Fruit fly (Drosophila melanogaster) whole organism, embryonic: ENCODE data around the gene CG17364.

Experiments used
- BtbVII ChIP-seq: fragments of 200-800 bp; sonication (Bioruptor generic); optimal IDR thresholded peaks from 3 replicates; lab custom pipeline; 2017; ENCODE audit warnings: missing biosample characterization, mild to moderate bottlenecking, missing genetic modification characterization
- CG11696 ChIP-seq: fragments of 200-800 bp; sonication (Bioruptor generic); IDR thresholded peaks from 2 replicates; pipeline ENCODE4 v1.3.6; 2022; ENCODE audit warnings: missing biosample characterization, missing genetic modification characterization
- CG13424 ChIP-seq: fragments of 200-800 bp; sonication (Bioruptor generic); optimal IDR thresholded peaks from 2 replicates; lab custom pipeline; 2019; ENCODE audit warnings: missing biosample characterization, mild to moderate bottlenecking, missing genetic modification characterization, moderate library complexity
- CG13624 ChIP-seq: fragments of 200-800 bp; sonication (Bioruptor generic); optimal IDR thresholded peaks from 2 replicates; lab custom pipeline; 2016; ENCODE audit warnings: missing biosample characterization, missing genetic modification characterization
- CG14860 ChIP-seq: fragments of 200-800 bp; sonication (Bioruptor generic); IDR thresholded peaks from 3 replicates; pipeline ENCODE4 v1.3.6; 2022; ENCODE audit warnings: missing biosample characterization, missing genetic modification characterization; ENCODE audit not compliant: partially characterized antibody
- CG15601 ChIP-seq: fragments of 200-800 bp; sonication (Bioruptor generic); optimal IDR thresholded peaks from 3 replicates; lab custom pipeline; 2019; ENCODE audit warnings: missing biosample characterization, mild to moderate bottlenecking, missing genetic modification characterization, moderate library complexity
- CG2116 ChIP-seq: fragments of 200-800 bp; sonication (Bioruptor generic); optimal IDR thresholded peaks from 3 replicates; lab custom pipeline; 2018; ENCODE audit warnings: missing biosample characterization, mild to moderate bottlenecking, missing genetic modification characterization
- CG2678 ChIP-seq: fragments of 200-800 bp; sonication (Bioruptor generic); optimal IDR thresholded peaks from 3 replicates; lab custom pipeline; 2019; ENCODE audit warnings: missing biosample characterization, mild to moderate bottlenecking, missing genetic modification characterization, moderate library complexity
- CG31224 ChIP-seq: fragments of 200-800 bp; sonication (Bioruptor generic); IDR thresholded peaks from 2 replicates; pipeline ENCODE4 v1.3.6; 2022; ENCODE audit warnings: missing biosample characterization, missing genetic modification characterization
- CG4360 ChIP-seq: fragments of 200-800 bp; sonication (Bioruptor generic); IDR thresholded peaks from 2 replicates; pipeline ENCODE4 v1.3.6; 2022; ENCODE audit warnings: missing biosample characterization, missing genetic modification characterization
- CG6683 ChIP-seq: fragments of 200-800 bp; sonication (Bioruptor generic); optimal IDR thresholded peaks from 2 replicates; lab custom pipeline; 2017; ENCODE audit warnings: missing biosample characterization, mild to moderate bottlenecking, missing genetic modification characterization, missing genetic modification reagents
- CG8290 ChIP-seq, 3 experiments: fragments of 200-800 bp; sonication (Bioruptor generic); optimal IDR thresholded peaks; 2 replicates each; lab custom pipeline; 2016 to 2019; ENCODE audit warnings: missing biosample characterization in 3 of 3, missing genetic modification characterization in 3 of 3, mild to moderate bottlenecking in 2 of 3, moderate library complexity in 1 of 3
- CG9215 ChIP-seq: fragments of 200-800 bp; sonication (Bioruptor generic); IDR thresholded peaks from 2 replicates; pipeline ENCODE4 v1.3.6; 2022; ENCODE audit warnings: missing biosample characterization, missing genetic modification characterization
- CG9727 ChIP-seq: fragments of 200-800 bp; sonication (Bioruptor generic); optimal IDR thresholded peaks from 3 replicates; lab custom pipeline; 2017; ENCODE audit warnings: missing biosample characterization, mild to moderate bottlenecking, missing genetic modification characterization
- CG9797 ChIP-seq: fragments of 200-800 bp; sonication (Bioruptor generic); optimal IDR thresholded peaks from 3 replicates; lab custom pipeline; 2018; ENCODE audit warnings: missing biosample characterization, mild to moderate bottlenecking, missing genetic modification characterization
- Dll ChIP-seq: fragments of 200-800 bp; sonication (Bioruptor generic); IDR thresholded peaks from 4 replicates; pipeline ENCODE4 v1.3.6; 2022; ENCODE audit warnings: missing biosample characterization, missing genetic modification characterization; ENCODE audit not compliant: partially characterized antibody
- Doc2 ChIP-seq: fragments of 200-800 bp; sonication (Bioruptor generic); IDR thresholded peaks from 2 replicates; pipeline ENCODE4 v1.3.6; 2022; ENCODE audit warnings: missing biosample characterization, missing genetic modification characterization
- ERR ChIP-seq: fragments of 200-800 bp; sonication (Bioruptor generic); optimal IDR thresholded peaks from 2 replicates; lab custom pipeline; 2016; ENCODE audit warnings: missing biosample characterization, missing genetic modification characterization
- Ets65A ChIP-seq: fragments of 200-800 bp; sonication (Bioruptor generic); peaks from one replicate; lab custom pipeline; 2016; ENCODE audit warnings: missing biosample characterization, missing genetic modification characterization
- Gsc ChIP-seq: fragments of 200-800 bp; sonication (Bioruptor generic); IDR thresholded peaks from 2 replicates; pipeline ENCODE4 v1.3.6; 2022; ENCODE audit warnings: missing biosample characterization, missing genetic modification characterization
- HLH3B ChIP-seq: fragments of 200-800 bp; sonication (Bioruptor generic); IDR thresholded peaks from 2 replicates; pipeline ENCODE4 v1.3.6; 2022; ENCODE audit warnings: missing biosample characterization, missing genetic modification characterization
- Lhr ChIP-seq: fragments of 200-800 bp; sonication (Bioruptor generic); optimal IDR thresholded peaks from 3 replicates; lab custom pipeline; 2017; ENCODE audit warnings: mild to moderate bottlenecking, missing biosample characterization, missing genetic modification reagents, missing genetic modification characterization
- MTF-1 ChIP-seq: fragments of 200-800 bp; sonication (Bioruptor generic); optimal IDR thresholded peaks from 2 replicates; lab custom pipeline; 2018; ENCODE audit warnings: missing biosample characterization, mild to moderate bottlenecking, missing genetic modification characterization, borderline replicate concordance
- Med ChIP-seq: fragments of 200-800 bp; sonication (Bioruptor generic); peaks from one replicate; lab custom pipeline; 2016; ENCODE audit warnings: missing biosample characterization, missing genetic modification characterization, mild to moderate bottlenecking, inconsistent platforms, moderate library complexity
- NK7.1 ChIP-seq: fragments of 200-800 bp; sonication (Bioruptor generic); optimal IDR thresholded peaks from 3 replicates; lab custom pipeline; 2016; ENCODE audit warnings: missing biosample characterization, missing genetic modification characterization
- Nf-YC ChIP-seq: fragments of 200-800 bp; optimal IDR thresholded peaks from 3 replicates; lab custom pipeline; 2019; ENCODE audit warnings: missing biosample characterization, mild to moderate bottlenecking, missing genetic modification characterization, moderate library complexity
- Oaz ChIP-seq: fragments of 200-800 bp; sonication (Bioruptor generic); IDR thresholded peaks from 2 replicates; pipeline ENCODE4 v1.3.6; 2022; ENCODE audit warnings: missing biosample characterization, missing genetic modification characterization
- Oli ChIP-seq: fragments of 200-800 bp; sonication (Bioruptor generic); optimal IDR thresholded peaks from 2 replicates; lab custom pipeline; 2018; ENCODE audit warnings: missing biosample characterization, mild to moderate bottlenecking, missing genetic modification characterization, moderate library complexity
- Sox102F ChIP-seq: fragments of 200-800 bp; sonication (Bioruptor generic); optimal IDR thresholded peaks from 2 replicates; lab custom pipeline; 2018; ENCODE audit warnings: missing biosample characterization, mild to moderate bottlenecking, missing genetic modification characterization, moderate library complexity
- aop ChIP-seq: fragments of 200-800 bp; sonication (Bioruptor generic); IDR thresholded peaks from 2 replicates; pipeline ENCODE4 v1.3.6; 2022; ENCODE audit warnings: missing biosample characterization, missing genetic modification characterization
- cg ChIP-seq: fragments of 200-800 bp; sonication (Bioruptor generic); optimal IDR thresholded peaks from 3 replicates; lab custom pipeline; 2019; ENCODE audit warnings: missing biosample characterization, mild to moderate bottlenecking, missing genetic modification characterization, moderate library complexity
- ci ChIP-seq: fragments of 200-800 bp; sonication (Bioruptor generic); IDR thresholded peaks from 3 replicates; pipeline ENCODE4 v1.3.6; 2022; ENCODE audit warnings: missing biosample characterization, missing genetic modification characterization
- crol ChIP-seq: fragments of 200-800 bp; sonication (Bioruptor generic); IDR thresholded peaks from 2 replicates; pipeline ENCODE4 v1.3.6; 2022; ENCODE audit warnings: missing biosample characterization, missing genetic modification characterization
- dmrt11E ChIP-seq: fragments of 200-800 bp; sonication (Bioruptor generic); optimal IDR thresholded peaks from 3 replicates; lab custom pipeline; 2018; ENCODE audit warnings: missing biosample characterization, mild to moderate bottlenecking, missing genetic modification characterization, moderate library complexity
- fd102C ChIP-seq: fragments of 200-800 bp; sonication (Bioruptor generic); optimal IDR thresholded peaks from 2 replicates; lab custom pipeline; 2018; ENCODE audit warnings: missing biosample characterization, mild to moderate bottlenecking, missing genetic modification characterization, moderate library complexity
- gem ChIP-seq: fragments of 200-800 bp; sonication (Bioruptor generic); optimal IDR thresholded peaks from 2 replicates; lab custom pipeline; 2019; ENCODE audit warnings: missing biosample characterization, mild to moderate bottlenecking, missing genetic modification characterization, moderate library complexity
- hkb ChIP-seq, 2 experiments: fragments of 200-800 bp in 1 of 2; fragments of >200 bp in 1 of 2; sonication (Bioruptor generic) in 1 of 2; IDR thresholded peaks in 1 of 2; optimal IDR thresholded peaks in 1 of 2; 2 replicates each; pipeline versions ENCODE4 v1.3.6 to Lab custom; 2017 to 2022; ENCODE audit warnings: missing biosample characterization in 1 of 2, missing genetic modification characterization in 1 of 2
- ken ChIP-seq: fragments of 200-800 bp; sonication (Bioruptor generic); IDR thresholded peaks from 3 replicates; pipeline ENCODE4 v1.3.6; 2022; ENCODE audit warnings: missing biosample characterization, missing genetic modification characterization
- pros ChIP-seq: fragments of 200-800 bp; sonication (Bioruptor generic); optimal IDR thresholded peaks from 3 replicates; lab custom pipeline; 2019; ENCODE audit warnings: missing biosample characterization, mild to moderate bottlenecking, missing genetic modification characterization, moderate library complexity
- sima ChIP-seq: fragments of 200-800 bp; sonication (Bioruptor generic); optimal IDR thresholded peaks from 2 replicates; lab custom pipeline; 2016; ENCODE audit warnings: missing biosample characterization, missing genetic modification characterization
- sr ChIP-seq: fragments of 200-800 bp; sonication (Bioruptor generic); IDR thresholded peaks from 3 replicates; pipeline ENCODE4 v1.3.6; 2022; ENCODE audit warnings: missing biosample characterization, missing genetic modification characterization
- stc ChIP-seq: fragments of 200-800 bp; sonication (Bioruptor generic); IDR thresholded peaks from 2 replicates; pipeline ENCODE4 v1.3.6; 2022; ENCODE audit warnings: missing biosample characterization, missing genetic modification characterization
- tin ChIP-seq: fragments of 200-800 bp; sonication (Bioruptor generic); optimal IDR thresholded peaks from 3 replicates; lab custom pipeline; 2016; ENCODE audit warnings: missing biosample characterization, missing genetic modification characterization
- tll ChIP-seq, 2 experiments: fragments of 200-800 bp in 1 of 2; fragments of >200 bp in 1 of 2; sonication (Bioruptor generic) in 1 of 2; optimal IDR thresholded peaks; 2 replicates each; lab custom pipeline; 2017 to 2019; ENCODE audit warnings: missing biosample characterization in 2 of 2, missing genetic modification characterization in 2 of 2, mild to moderate bottlenecking in 1 of 2, moderate library complexity in 1 of 2
- trem ChIP-seq: fragments of 200-800 bp; optimal IDR thresholded peaks from 3 replicates; lab custom pipeline; 2019; ENCODE audit warnings: missing biosample characterization, mild to moderate bottlenecking, missing genetic modification characterization, moderate library complexity
- vfl ChIP-seq: fragments of 200-800 bp; sonication (Bioruptor generic); optimal IDR thresholded peaks from 2 replicates; lab custom pipeline; 2016; ENCODE audit warnings: missing biosample characterization, missing genetic modification characterization
- wor ChIP-seq: fragments of 200-800 bp; sonication (Bioruptor generic); IDR thresholded peaks from 2 replicates; pipeline ENCODE4 v1.3.6; 2022; ENCODE audit warnings: missing biosample characterization, missing genetic modification characterization

Gene CG17364

DNA sequence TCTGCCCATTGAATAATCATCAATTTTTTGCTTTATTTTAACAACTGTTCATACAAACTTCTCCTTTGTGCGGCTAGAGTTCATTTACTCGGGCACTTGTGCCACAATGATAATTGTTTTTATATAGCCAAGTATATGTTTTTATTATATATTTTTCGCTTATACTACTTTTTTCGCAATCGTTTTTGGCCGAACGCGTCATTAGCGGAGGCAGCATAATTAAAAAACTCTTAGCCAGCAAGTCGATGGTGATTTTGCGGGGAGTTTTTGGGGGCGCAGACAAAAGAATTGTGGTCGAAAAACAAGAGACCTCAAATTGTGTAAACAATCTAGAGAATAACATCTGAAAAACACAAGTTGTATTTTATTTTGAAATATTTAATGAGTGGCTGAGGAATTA, 41.6 kb downstream of the CG17364 start (continued):
- TF ChIP-seq CG14860 (GFP tag; lab: Robert Waterston, UW) = no peak
- no peak for TF ChIP-seq CG2678
- no peak for TF ChIP-seq sima
- TF ChIP-seq gem (tag; lab: Kevin White, UChicago) = no peak
- TF ChIP-seq Lhr (GFP tag; lab: Kevin White, UChicago) = no peak
- TF ChIP-seq fd102C = no peak
- TF ChIP-seq CG13624 (GFP tag; lab: Kevin White, UChicago) = no peak

- TF ChIP-seq CG4360 (GFP tag; lab: Robert Waterston, UW) = no peak
- TF ChIP-seq HLH3B (GFP tag; lab: Robert Waterston, UW) = no peak
- TF ChIP-seq Med (GFP tag; lab: Kevin White, UChicago) = peak; percentile 60
- TF ChIP-seq MTF-1 (GFP tag; lab: Kevin White, UChicago) = no peak
- no peak for TF ChIP-seq ken (GFP tag; lab: Robert Waterston, UW)
- TF ChIP-seq CG8290 (GFP tag; optimal IDR thresholded peaks at IDR 0.05; lab: Kevin White, UChicago) = no peak
- peak in 1 of 2 experiments; percentile 22 for TF ChIP-seq CG8290 (tag; optimal IDR thresholded peaks at IDR 0.05; lab: Kevin White, UChicago)
- TF ChIP-seq Oli (tag; lab: Kevin White, UChicago) = no peak
- no peak for TF ChIP-seq CG13424 (tag; lab: Kevin White, UChicago)
- no peak for TF ChIP-seq dmrt11E (tag; lab: Kevin White, UChicago)
- TF ChIP-seq Ets65A (GFP tag; lab: Kevin White, UChicago) = peak; percentile 79
- TF ChIP-seq NK7.1 = no peak
- no peak for TF ChIP-seq CG6683 (GFP tag; lab: Kevin White, UChicago)
- TF ChIP-seq vfl (GFP tag; lab: Kevin White, UChicago) = no peak
- peak; percentile 56; the same call in 1 of the 2 replicates for TF ChIP-seq stc
- no peak for TF ChIP-seq tin (GFP tag; lab: Kevin White, UChicago)
- TF ChIP-seq cg (GFP tag; lab: Kevin White, UChicago) = peak; percentile 47
- TF ChIP-seq Oaz (GFP tag; lab: Robert Waterston, UW) = no peak
- no peak for TF ChIP-seq aop (GFP tag; lab: Robert Waterston, UW)
- no peak for TF ChIP-seq Dll
- TF ChIP-seq wor (GFP tag; lab: Robert Waterston, UW) = no peak
- no peak for TF ChIP-seq CG9215
- TF ChIP-seq CG2116 = peak; percentile 72
- TF ChIP-seq CG31224 (GFP tag; lab: Robert Waterston, UW) = no peak
- no peak for TF ChIP-seq pros
- TF ChIP-seq CG15601 = no peak
- TF ChIP-seq BtbVII (GFP tag; lab: Kevin White, UChicago) = no peak
- 0 out of 3 replicates have a peak, but pooled peaks have one; percentile 51 for TF ChIP-seq ci (GFP tag; lab: Robert Waterston, UW)
- no peak for TF ChIP-seq CG9797 (GFP tag; lab: Kevin White, UChicago)
- TF ChIP-seq Nf-YC (tag; lab: Kevin White, UChicago) = no peak
- no peak for TF ChIP-seq crol (GFP tag; lab: Robert Waterston, UW)
- TF ChIP-seq hkb (optimal IDR thresholded peaks at IDR 0.05; lab: Kevin White, UChicago) = no peak
- TF ChIP-seq hkb (GFP tag; IDR thresholded peaks at IDR 0.05; lab: Robert Waterston, UW) = peak; percentile 24; the same call in 1 of the 2 replicates
- TF ChIP-seq trem (tag; lab: Kevin White, UChicago) = no peak
- no peak for TF ChIP-seq Gsc
- no peak for TF ChIP-seq sr (GFP tag; lab: Robert Waterston, UW)
- TF ChIP-seq tll (GFP tag; optimal IDR thresholded peaks at IDR 0.05; lab: Kevin White, UChicago) = peak in 1 of 2 experiments; percentile 73
- peak; percentile 31 for TF ChIP-seq CG9727 (GFP tag; lab: Kevin White, UChicago)
- 0 out of 2 replicates have a peak, but pooled peaks have one; percentile 30 for TF ChIP-seq CG11696 (GFP tag; lab: Robert Waterston, UW)
- peak; percentile 43 for TF ChIP-seq Sox102F (GFP tag; lab: Kevin White, UChicago)
- no peak for TF ChIP-seq ERR (GFP tag; lab: Kevin White, UChicago)
- no peak for TF ChIP-seq Doc2 (GFP tag; lab: Robert Waterston, UW)
Measured at dm6 chr3L:13949440-13950066, 43.6 kb downstream of the CG17364 start.
